Fruit fly (Drosophila melanogaster) whole organism, embryonic: ENCODE results near the gene Zn72D.

Experiments used
- Aef1 ChIP-seq: fragments of 200-800 bp; sonication (Bioruptor generic); IDR thresholded peaks from 3 replicates; pipeline ENCODE4 v1.3.6; 2022; ENCODE audit warnings: missing biosample characterization, missing genetic modification characterization
- Atf-2 ChIP-seq: fragments of 200-800 bp; sonication (Bioruptor generic); optimal IDR thresholded peaks from 2 replicates; lab custom pipeline; 2016; ENCODE audit warnings: missing biosample characterization, missing genetic modification characterization
- Bteb2 ChIP-seq: fragments of 200-800 bp; sonication (Bioruptor generic); optimal IDR thresholded peaks from 2 replicates; lab custom pipeline; 2016; ENCODE audit warnings: missing biosample characterization, missing genetic modification characterization
- CG10209 ChIP-seq: fragments of 200-800 bp; sonication (Bioruptor generic); optimal IDR thresholded peaks from 3 replicates; lab custom pipeline; 2017; ENCODE audit warnings: missing biosample characterization, mild to moderate bottlenecking, missing genetic modification characterization, missing genetic modification reagents
- CG10267 ChIP-seq: fragments of 200-800 bp; sonication (Bioruptor generic); optimal IDR thresholded peaks from 2 replicates; lab custom pipeline; 2018; ENCODE audit warnings: missing biosample characterization, mild to moderate bottlenecking, missing genetic modification characterization, moderate library complexity
- CG11093 ChIP-seq: fragments of 200-800 bp; sonication (Bioruptor generic); IDR thresholded peaks from 3 replicates; pipeline ENCODE4 v1.3.6; 2022; ENCODE audit warnings: missing biosample characterization, missing genetic modification characterization
- CG11398 ChIP-seq: fragments of 200-800 bp; sonication (Bioruptor generic); optimal IDR thresholded peaks from 2 replicates; lab custom pipeline; 2016; ENCODE audit warnings: missing biosample characterization, missing genetic modification characterization
- CG11504 ChIP-seq: fragments of 200-800 bp; sonication (Bioruptor generic); optimal IDR thresholded peaks from 3 replicates; lab custom pipeline; 2019; ENCODE audit warnings: missing biosample characterization, mild to moderate bottlenecking, missing genetic modification characterization, moderate library complexity
- CG12071 ChIP-seq: fragments of 200-800 bp; sonication (Bioruptor generic); optimal IDR thresholded peaks from 3 replicates; lab custom pipeline; 2018; ENCODE audit warnings: missing biosample characterization, mild to moderate bottlenecking, missing genetic modification characterization
- CG12236 ChIP-seq: fragments of 200-800 bp; sonication (Bioruptor generic); optimal IDR thresholded peaks from 2 replicates; lab custom pipeline; 2016; ENCODE audit warnings: missing biosample characterization, missing genetic modification characterization
- CG12391 ChIP-seq: fragments of 200-800 bp; sonication (Bioruptor generic); optimal IDR thresholded peaks from 3 replicates; lab custom pipeline; 2018; ENCODE audit warnings: missing biosample characterization, mild to moderate bottlenecking, missing genetic modification characterization, moderate library complexity
- CG13123 ChIP-seq: fragments of 200-800 bp; sonication (Bioruptor generic); optimal IDR thresholded peaks from 2 replicates; lab custom pipeline; 2016; ENCODE audit warnings: missing biosample characterization, missing genetic modification characterization
- CG15011 ChIP-seq: fragments of 200-800 bp; sonication (Bioruptor generic); optimal IDR thresholded peaks from 3 replicates; lab custom pipeline; 2018; ENCODE audit warnings: missing biosample characterization, mild to moderate bottlenecking, missing genetic modification characterization
- CG1529 ChIP-seq: fragments of 200-800 bp; sonication (Bioruptor generic); optimal IDR thresholded peaks from 3 replicates; lab custom pipeline; 2018; ENCODE audit warnings: missing biosample characterization, missing genetic modification characterization
- CG16813 ChIP-seq: fragments of 200-800 bp; sonication (Bioruptor generic); IDR thresholded peaks from 3 replicates; pipeline ENCODE4 v1.3.6; 2022; ENCODE audit warnings: missing biosample characterization, missing genetic modification characterization; ENCODE audit not compliant: partially characterized antibody
- CG17802 ChIP-seq: fragments of 200-800 bp; sonication (Bioruptor generic); optimal IDR thresholded peaks from 2 replicates; lab custom pipeline; 2018; ENCODE audit warnings: missing biosample characterization, mild to moderate bottlenecking, missing genetic modification characterization, moderate library complexity
- CG18476 ChIP-seq: fragments of 200-800 bp; sonication (Bioruptor generic); optimal IDR thresholded peaks from 2 replicates; lab custom pipeline; 2016; ENCODE audit warnings: missing biosample characterization, mild to moderate bottlenecking, missing genetic modification characterization
- CG2120 ChIP-seq: fragments of 200-800 bp; sonication (Bioruptor generic); optimal IDR thresholded peaks from 3 replicates; lab custom pipeline; 2016; ENCODE audit warnings: missing biosample characterization, missing genetic modification characterization
- CG30431 ChIP-seq: fragments of 200-800 bp; sonication (Bioruptor generic); optimal IDR thresholded peaks from 2 replicates; lab custom pipeline; 2017; ENCODE audit warnings: missing biosample characterization, missing genetic modification characterization
- CG31224 ChIP-seq: fragments of 200-800 bp; sonication (Bioruptor generic); IDR thresholded peaks from 2 replicates; pipeline ENCODE4 v1.3.6; 2022; ENCODE audit warnings: missing biosample characterization, missing genetic modification characterization
- CG33213 ChIP-seq: fragments of 200-800 bp; sonication (Bioruptor generic); optimal IDR thresholded peaks from 3 replicates; lab custom pipeline; 2016; ENCODE audit warnings: missing biosample characterization, missing genetic modification characterization
- CG3407 ChIP-seq: fragments of 200-800 bp; sonication (Bioruptor generic); optimal IDR thresholded peaks from 2 replicates; lab custom pipeline; 2018; ENCODE audit warnings: missing biosample characterization, mild to moderate bottlenecking, missing genetic modification characterization
- CG6175 ChIP-seq: fragments of 200-800 bp; sonication (Bioruptor generic); IDR thresholded peaks from 3 replicates; pipeline ENCODE4 v1.3.6; 2022; ENCODE audit warnings: missing biosample characterization, missing genetic modification characterization
- CG6254 ChIP-seq: fragments of 200-800 bp; sonication (Bioruptor generic); optimal IDR thresholded peaks from 3 replicates; lab custom pipeline; 2017; ENCODE audit warnings: mild to moderate bottlenecking, missing biosample characterization, missing genetic modification reagents, missing genetic modification characterization
- CG6854 ChIP-seq: fragments of 200-800 bp; sonication (Bioruptor generic); optimal IDR thresholded peaks from 3 replicates; lab custom pipeline; 2017; ENCODE audit warnings: missing biosample characterization, mild to moderate bottlenecking, missing genetic modification characterization
- CG7357 ChIP-seq: fragments of 200-800 bp; sonication (Bioruptor generic); IDR thresholded peaks from 3 replicates; pipeline ENCODE4 v1.3.6; 2022; ENCODE audit warnings: missing biosample characterization, missing genetic modification characterization
- CG8359 ChIP-seq: fragments of 200-800 bp; sonication (Bioruptor generic); optimal IDR thresholded peaks from 2 replicates; lab custom pipeline; 2017; ENCODE audit warnings: missing biosample characterization, mild to moderate bottlenecking, missing genetic modification characterization, borderline replicate concordance
- CG9437 ChIP-seq: fragments of 200-800 bp; sonication (Bioruptor generic); optimal IDR thresholded peaks from 2 replicates; lab custom pipeline; 2018; ENCODE audit warnings: missing biosample characterization, mild to moderate bottlenecking, missing genetic modification characterization
- CG9727 ChIP-seq: fragments of 200-800 bp; sonication (Bioruptor generic); optimal IDR thresholded peaks from 3 replicates; lab custom pipeline; 2017; ENCODE audit warnings: missing biosample characterization, mild to moderate bottlenecking, missing genetic modification characterization
- HmgD ChIP-seq: fragments of 200-800 bp; sonication (Bioruptor generic); optimal IDR thresholded peaks from 3 replicates; lab custom pipeline; 2016; ENCODE audit warnings: missing biosample characterization, missing genetic modification characterization
- Hr3 ChIP-seq: fragments of 200-800 bp; sonication (Bioruptor generic); optimal IDR thresholded peaks from 3 replicates; lab custom pipeline; 2016; ENCODE audit warnings: missing biosample characterization, missing genetic modification characterization
- NFAT ChIP-seq: fragments of 200-800 bp; sonication (Bioruptor generic); IDR thresholded peaks from 2 replicates; pipeline ENCODE4 v1.3.6; 2022; ENCODE audit warnings: missing biosample characterization, missing genetic modification characterization
- Ravus ChIP-seq: fragments of 200-800 bp; sonication (Bioruptor generic); IDR thresholded peaks from 2 replicates; pipeline ENCODE4 v1.3.6; 2022; ENCODE audit warnings: missing biosample characterization, missing genetic modification characterization
- Sox102F ChIP-seq: fragments of 200-800 bp; sonication (Bioruptor generic); optimal IDR thresholded peaks from 2 replicates; lab custom pipeline; 2018; ENCODE audit warnings: missing biosample characterization, mild to moderate bottlenecking, missing genetic modification characterization, moderate library complexity
- aop ChIP-seq: fragments of 200-800 bp; sonication (Bioruptor generic); IDR thresholded peaks from 2 replicates; pipeline ENCODE4 v1.3.6; 2022; ENCODE audit warnings: missing biosample characterization, missing genetic modification characterization
- bab2 ChIP-seq: fragments of 200-800 bp; sonication (Bioruptor generic); optimal IDR thresholded peaks from 2 replicates; lab custom pipeline; 2016; ENCODE audit warnings: missing biosample characterization, missing genetic modification characterization
- btn ChIP-seq: fragments of 200-800 bp; sonication (Bioruptor generic); optimal IDR thresholded peaks from 2 replicates; lab custom pipeline; 2016; ENCODE audit warnings: missing biosample characterization, missing genetic modification characterization
- grn ChIP-seq: fragments of 200-800 bp; sonication (Bioruptor generic); optimal IDR thresholded peaks from 3 replicates; lab custom pipeline; 2017; ENCODE audit warnings: missing biosample characterization, missing genetic modification characterization
- hbn ChIP-seq: fragments of 200-800 bp; sonication (Bioruptor generic); IDR thresholded peaks from 2 replicates; pipeline ENCODE4 v1.3.6; 2022; ENCODE audit warnings: missing biosample characterization, missing genetic modification characterization; ENCODE audit not compliant: partially characterized antibody
- hkb ChIP-seq, 2 experiments: fragments of 200-800 bp in 1 of 2; fragments of >200 bp in 1 of 2; sonication (Bioruptor generic) in 1 of 2; IDR thresholded peaks in 1 of 2; optimal IDR thresholded peaks in 1 of 2; 2 replicates each; pipeline versions ENCODE4 v1.3.6 to Lab custom; 2017 to 2022; ENCODE audit warnings: missing biosample characterization in 1 of 2, missing genetic modification characterization in 1 of 2
- insv ChIP-seq, 2 experiments: fragments of 200-800 bp; sonication (Bioruptor generic); optimal IDR thresholded peaks; 3 replicates each; lab custom pipeline; 2016 to 2018; ENCODE audit warnings: missing biosample characterization in 2 of 2, missing genetic modification characterization in 2 of 2
- jumu ChIP-seq: fragments of 200-800 bp; sonication (Bioruptor generic); optimal IDR thresholded peaks from 3 replicates; lab custom pipeline; 2016; ENCODE audit warnings: missing biosample characterization, missing genetic modification characterization
- ken ChIP-seq: fragments of 200-800 bp; sonication (Bioruptor generic); IDR thresholded peaks from 3 replicates; pipeline ENCODE4 v1.3.6; 2022; ENCODE audit warnings: missing biosample characterization, missing genetic modification characterization
- pho ChIP-seq: fragments of 200-800 bp; sonication (Bioruptor generic); optimal IDR thresholded peaks from 2 replicates; lab custom pipeline; 2016; ENCODE audit warnings: missing biosample characterization, missing genetic modification characterization
- pum ChIP-seq: fragments of 200-800 bp; sonication (Bioruptor generic); optimal IDR thresholded peaks from 2 replicates; lab custom pipeline; 2016; ENCODE audit warnings: missing biosample characterization, missing genetic modification characterization
- sd ChIP-seq: fragments of 200-800 bp; sonication (Bioruptor generic); optimal IDR thresholded peaks from 3 replicates; lab custom pipeline; 2018; ENCODE audit warnings: missing biosample characterization, mild to moderate bottlenecking, missing genetic modification characterization, moderate library complexity
- sna ChIP-seq: fragments of 200-800 bp; sonication (Bioruptor generic); IDR thresholded peaks from 2 replicates; pipeline ENCODE4 v1.3.6; 2022; ENCODE audit warnings: missing biosample characterization, missing genetic modification characterization; ENCODE audit not compliant: partially characterized antibody
- trh ChIP-seq: fragments of 200-800 bp; sonication (Bioruptor generic); optimal IDR thresholded peaks from 2 replicates; lab custom pipeline; 2016; ENCODE audit warnings: missing biosample characterization, missing genetic modification characterization
- ttk ChIP-seq: fragments of 200-800 bp; sonication (Bioruptor generic); IDR thresholded peaks from 2 replicates; pipeline ENCODE4 v2.1.2; 2022; ENCODE audit warnings: missing biosample characterization, missing genetic modification characterization

The Zn72D gene

dm6 chr3L:16060806-16061600 lies 51.4 kb downstream of the Zn72D start (continued):
- TF ChIP-seq CG11093 (no peak), Sox102F (no peak), btn (GFP tag; lab: Kevin White, UChicago) (no peak), CG7357 (GFP tag; lab: Robert Waterston, UW) (0 out of 3 replicates have a peak, but pooled peaks have one; percentile 16), CG13123 (GFP tag; lab: Kevin White, UChicago) (no peak), CG9727 (GFP tag; lab: Kevin White, UChicago) (peak; percentile 76), CG6175 (GFP tag; lab: Robert Waterston, UW) (peak; percentile 68; the same call in 1 of the 3 replicates), CG18476 (peak; percentile 21), ttk (GFP tag; lab: Robert Waterston, UW) (no peak), CG2120 (peak; percentile 47), CG6254 (GFP tag; lab: Kevin White, UChicago) (peak; percentile 51), CG11504 (tag; lab: Kevin White, UChicago) (no peak), Bteb2 (GFP tag; lab: Kevin White, UChicago) (no peak), CG1529 (GFP tag; lab: Kevin White, UChicago) (peak; percentile 28), pho (GFP tag; lab: Kevin White, UChicago) (no peak), CG17802 (tag; lab: Kevin White, UChicago) (no peak), jumu (GFP tag; lab: Kevin White, UChicago) (no peak), trh (no peak), CG31224 (no peak), CG33213 (no peak), bab2 (peak; percentile 27), Hr3 (peak; percentile 41), CG10267 (tag; lab: Kevin White, UChicago) (peak; percentile 43), insv (GFP tag; optimal IDR thresholded peaks at IDR 0.05; lab: Kevin White, UChicago) (no peak), grn (GFP tag; lab: Kevin White, UChicago) (no peak), sd (tag; lab: Kevin White, UChicago) (peak; percentile 76), aop (no peak), CG8359 (GFP tag; lab: Kevin White, UChicago) (peak; percentile 25), CG30431 (peak; percentile 1), CG3407 (GFP tag; lab: Kevin White, UChicago) (no peak), CG11398 (GFP tag; lab: Kevin White, UChicago) (no peak), Aef1 (GFP tag; lab: Robert Waterston, UW) (no peak), CG9437 (GFP tag; lab: Kevin White, UChicago) (peak; percentile 59), CG12236 (GFP tag; lab: Kevin White, UChicago) (no peak), HmgD (GFP tag; lab: Kevin White, UChicago) (no peak), NFAT (GFP tag; lab: Robert Waterston, UW) (no peak), hbn (GFP tag; lab: Robert Waterston, UW) (no peak), ken (GFP tag; lab: Robert Waterston, UW) (0 out of 3 replicates have a peak, but pooled peaks have one; percentile 33), CG15011 (peak; percentile 34), CG10209 (GFP tag; lab: Kevin White, UChicago) (peak; percentile 53), CG12391 (tag; lab: Kevin White, UChicago) (peak; percentile 57), CG6854 (GFP tag; lab: Kevin White, UChicago) (no peak), CG12071 (GFP tag; lab: Kevin White, UChicago) (no peak), CG16813 (no peak), sna (GFP tag; lab: Robert Waterston, UW) (no peak), Ravus (GFP tag; lab: Robert Waterston, UW) (no peak), pum (GFP tag; lab: Kevin White, UChicago) (no peak), Atf-2 (GFP tag; lab: Kevin White, UChicago) (peak; percentile 20), hkb (optimal IDR thresholded peaks at IDR 0.05; lab: Kevin White, UChicago) (no peak), hkb (GFP tag; IDR thresholded peaks at IDR 0.05; lab: Robert Waterston, UW) (0 out of 2 replicates have a peak, but pooled peaks have one; percentile 11)
